Fruit fly (Drosophila melanogaster): ENCODE data around the gene Atxn7.
A peak's percentile ranks its signal among the peaks of the same experiment; 100 is the strongest.

Gene Atxn7

DNA sequence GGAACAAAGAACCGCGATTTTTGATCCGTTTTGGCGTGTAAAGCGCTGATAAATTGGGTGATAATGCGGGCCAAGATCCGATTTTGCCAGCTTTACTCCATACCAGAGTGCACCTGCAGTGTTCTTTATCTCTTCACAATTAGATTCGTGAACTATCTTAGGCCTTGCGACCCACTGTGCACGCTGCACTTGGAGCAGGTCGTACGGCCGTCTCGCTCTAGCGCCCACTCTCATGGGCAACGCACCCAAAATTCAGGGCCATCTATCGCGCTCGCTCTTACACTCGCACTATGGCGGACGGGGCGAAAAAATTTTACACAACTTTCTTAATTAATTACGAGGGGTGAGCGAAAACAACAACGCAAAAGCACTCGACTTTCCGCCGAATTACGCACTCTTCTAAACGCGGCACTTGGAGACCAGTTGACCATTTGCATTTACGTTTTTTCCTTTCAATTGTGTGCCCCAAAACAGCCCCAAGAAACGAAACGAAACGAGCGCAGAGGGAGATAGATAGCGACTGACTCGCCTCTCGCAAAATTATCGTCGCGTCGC lies 11.4 kb upstream of the Atxn7 start (continued):
- TF ChIP-seq inv (GFP tag; IDR thresholded peaks at IDR 0.05; ENCODE audit: partially characterized antibody): 0 out of 2 replicates have a peak, but pooled peaks have one; percentile 28
- peak; percentile 20; the same call in 1 of the 2 replicates for TF ChIP-seq tna (GFP tag; IDR thresholded peaks at IDR 0.05; ENCODE audit: partially characterized antibody)
- TF ChIP-seq ftz-f1 (GFP tag; optimal IDR thresholded peaks at IDR 0.05): peak; percentile 97
- TF ChIP-seq slbo (GFP tag; IDR thresholded peaks at IDR 0.05): peak; percentile 41
- TF ChIP-seq CG13123 (GFP tag; optimal IDR thresholded peaks at IDR 0.05): no peak
- TF ChIP-seq Bgb (GFP tag; IDR thresholded peaks at IDR 0.05; ENCODE audit: partially characterized antibody): peak; percentile 49; the same call in 1 of the 2 replicates
- TF ChIP-seq danr (GFP tag; IDR thresholded peaks at IDR 0.05): no peak
- TF ChIP-seq Opbp (GFP tag; IDR thresholded peaks at IDR 0.05; ENCODE audit: partially characterized antibody): peak; percentile 64; the same call in 1 of the 3 replicates
- peak; percentile 77 for TF ChIP-seq CG4617 (GFP tag; optimal IDR thresholded peaks at IDR 0.05; ENCODE audit: borderline replicate concordance)
- TF ChIP-seq CG1832 (GFP tag; optimal IDR thresholded peaks at IDR 0.05): peak; percentile 95
- peak; percentile 36; the same call in 1 of the 2 replicates for TF ChIP-seq esg (GFP tag; conservative IDR thresholded peaks at IDR 0.05)
- 0 out of 2 replicates have a peak, but pooled peaks have one; percentile 15 for TF ChIP-seq GATAe (GFP tag; conservative IDR thresholded peaks at IDR 0.05)
- TF ChIP-seq CG8478 (optimal IDR thresholded peaks at IDR 0.05): peak; percentile 95
- 0 out of 2 replicates have a peak, but pooled peaks have one; percentile 26 for TF ChIP-seq Scr (GFP tag; IDR thresholded peaks at IDR 0.05; ENCODE audit: partially characterized antibody)
- peak; percentile 72 for TF ChIP-seq bbx (GFP tag; IDR thresholded peaks at IDR 0.05; ENCODE audit: partially characterized antibody)
- no peak for TF ChIP-seq aop (GFP tag; IDR thresholded peaks at IDR 0.05)
- peak in 1 of 2 experiments; percentile 21 for TF ChIP-seq Trl (optimal IDR thresholded peaks at IDR 0.05)
- TF ChIP-seq Trl (GFP tag; optimal IDR thresholded peaks at IDR 0.05): peak; percentile 20
- TF ChIP-seq CG12155 (GFP tag; optimal IDR thresholded peaks at IDR 0.05): no peak
- TF ChIP-seq ranshi (GFP tag; IDR thresholded peaks at IDR 0.05): no peak
- TF ChIP-seq nerfin-2 (GFP tag; IDR thresholded peaks at IDR 0.05; ENCODE audit: partially characterized antibody): peak; percentile 47
- TF ChIP-seq Med (GFP tag): peak; percentile 84
- TF ChIP-seq CG34422 (GFP tag; IDR thresholded peaks at IDR 0.05): peak; percentile 34; the same call in 1 of the 3 replicates
- peak; percentile 22 for TF ChIP-seq Abd-B (GFP tag; optimal IDR thresholded peaks at IDR 0.05)
- peak; percentile 1 for TF ChIP-seq CG3163 (GFP tag; optimal IDR thresholded peaks at IDR 0.05)
- TF ChIP-seq row (GFP tag; IDR thresholded peaks at IDR 0.05): peak; percentile 82
- TF ChIP-seq phol (tag; optimal IDR thresholded peaks at IDR 0.05): peak; percentile 90
- peak; percentile 60 for TF ChIP-seq Deaf1 (tag; optimal IDR thresholded peaks at IDR 0.05)
- 0 out of 2 replicates have a peak, but pooled peaks have one; percentile 36 for TF ChIP-seq sna (GFP tag; IDR thresholded peaks at IDR 0.05; ENCODE audit: partially characterized antibody)
- TF ChIP-seq ham (GFP tag; IDR thresholded peaks at IDR 0.05): no peak
- peak; percentile 13; the same call in 1 of the 2 replicates for TF ChIP-seq Drgx (GFP tag; IDR thresholded peaks at IDR 0.05)
- TF ChIP-seq Sin3A (optimal IDR thresholded peaks at IDR 0.05): no peak
- TF ChIP-seq croc (GFP tag; conservative IDR thresholded peaks at IDR 0.05): 0 out of 3 replicates have a peak, but pooled peaks have one; percentile 3
- no peak for TF ChIP-seq tin (GFP tag; optimal IDR thresholded peaks at IDR 0.05)
- no peak for TF ChIP-seq klu (GFP tag; IDR thresholded peaks at IDR 0.05)
- no peak for TF ChIP-seq Dip3 (GFP tag; optimal IDR thresholded peaks at IDR 0.05)
- peak; percentile 26 for TF ChIP-seq Rfx (GFP tag; IDR thresholded peaks at IDR 0.05)
- no peak for TF ChIP-seq CG9797 (GFP tag; optimal IDR thresholded peaks at IDR 0.05)
- no peak for TF ChIP-seq exex (tag; optimal IDR thresholded peaks at IDR 0.05)
- TF ChIP-seq sr (GFP tag; IDR thresholded peaks at IDR 0.05): peak; percentile 39; the same call in 1 of the 3 replicates
- TF ChIP-seq MBD-R2 (GFP tag; IDR thresholded peaks at IDR 0.05): peak; percentile 15; the same call in 1 of the 2 replicates
- TF ChIP-seq CG9932 (GFP tag; IDR thresholded peaks at IDR 0.05): 0 out of 2 replicates have a peak, but pooled peaks have one; percentile 6
- TF ChIP-seq her (GFP tag; optimal IDR thresholded peaks at IDR 0.05): peak; percentile 6

Data from whole organism, embryonic.